Fruit fly (Drosophila melanogaster): ENCODE results near the gene GC1.

GC1 gene

DNA sequence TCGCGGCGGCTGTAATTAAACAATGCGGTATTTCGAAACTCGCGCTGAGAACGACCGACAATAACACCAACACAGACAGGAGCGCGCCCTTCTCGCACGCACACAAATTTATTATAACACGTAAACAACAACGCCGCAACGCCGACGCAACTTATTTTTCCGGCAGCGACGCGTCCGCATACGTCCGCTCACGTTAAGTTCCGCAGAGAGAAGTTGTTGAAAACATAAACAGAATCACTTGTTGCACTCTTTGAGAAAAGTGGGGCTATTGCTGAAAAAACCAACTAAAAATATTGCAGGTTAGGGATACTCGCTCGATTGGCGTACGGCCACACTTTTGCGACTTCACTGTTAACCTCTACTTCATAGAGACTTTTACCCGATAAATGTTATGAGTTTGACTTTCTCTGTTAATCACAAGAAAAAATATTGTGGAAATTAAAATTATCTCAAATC is 18.6 kb upstream of the GC1 start, which contains the start of gene Cad87A:
Gene Cad87A (minus strand): TSS at position 227 of the 456 bp plus-strand sequence.
- TF ChIP-seq Hmr (GFP tag; optimal IDR thresholded peaks at IDR 0.05) (no peak), lola (GFP tag; optimal IDR thresholded peaks at IDR 0.05) (no peak), CG8924 (tag; optimal IDR thresholded peaks at IDR 0.05) (peak; percentile 78), CG14710 (tag; optimal IDR thresholded peaks at IDR 0.05) (no peak), sqz (GFP tag; optimal IDR thresholded peaks at IDR 0.05) (peak; percentile 2), Ets97D (GFP tag; optimal IDR thresholded peaks at IDR 0.05) (no peak), CG15601 (tag; optimal IDR thresholded peaks at IDR 0.05) (no peak), yki (optimal IDR thresholded peaks at IDR 0.05) (no peak), Dp (GFP tag; optimal IDR thresholded peaks at IDR 0.05) (peak; percentile 53), CG12236 (GFP tag; optimal IDR thresholded peaks at IDR 0.05) (no peak), Gsc (GFP tag; IDR thresholded peaks at IDR 0.05) (no peak), CG15479 (GFP tag; optimal IDR thresholded peaks at IDR 0.05) (peak; percentile 24), CG18764 (GFP tag; optimal IDR thresholded peaks at IDR 0.05) (no peak), seq (GFP tag; IDR thresholded peaks at IDR 0.05) (no peak), wek (GFP tag; optimal IDR thresholded peaks at IDR 0.05) (peak; percentile 67), insv (GFP tag; optimal IDR thresholded peaks at IDR 0.05) (peak in 1 of 2 experiments; percentile 9), CG11398 (GFP tag; optimal IDR thresholded peaks at IDR 0.05) (no peak), Mad (GFP tag; optimal IDR thresholded peaks at IDR 0.05) (no peak), Oaz (GFP tag; IDR thresholded peaks at IDR 0.05) (no peak), CG6175 (GFP tag; IDR thresholded peaks at IDR 0.05) (no peak), lbe (GFP tag; optimal IDR thresholded peaks at IDR 0.05) (no peak), CG18619 (GFP tag; optimal IDR thresholded peaks at IDR 0.05) (no peak), chif (GFP tag; optimal IDR thresholded peaks at IDR 0.05) (no peak), Aef1 (GFP tag; IDR thresholded peaks at IDR 0.05) (no peak), CG7745 (tag; optimal IDR thresholded peaks at IDR 0.05) (peak; percentile 38), Elba2 (GFP tag; optimal IDR thresholded peaks at IDR 0.05) (no peak), CG8281 (tag; optimal IDR thresholded peaks at IDR 0.05) (peak; percentile 7), CG4730 (GFP tag; IDR thresholded peaks at IDR 0.05) (no peak), HLHmδ (GFP tag; optimal IDR thresholded peaks at IDR 0.05) (peak; percentile 82), CG18476 (GFP tag; optimal IDR thresholded peaks at IDR 0.05) (no peak), Mrtf (GFP tag; IDR thresholded peaks at IDR 0.05) (no peak), CG5245 (GFP tag; optimal IDR thresholded peaks at IDR 0.05) (no peak), sim (GFP tag; IDR thresholded peaks at IDR 0.05) (no peak), CG10462 (GFP tag; optimal IDR thresholded peaks at IDR 0.05) (no peak), dati (GFP tag; IDR thresholded peaks at IDR 0.05) (no peak), CG2889 (GFP tag; IDR thresholded peaks at IDR 0.05) (no peak), CG14860 (GFP tag; IDR thresholded peaks at IDR 0.05; ENCODE audit: partially characterized antibody) (no peak), PHDP (tag; optimal IDR thresholded peaks at IDR 0.05) (no peak), Dbx (GFP tag; IDR thresholded peaks at IDR 0.05) (no peak), ato (GFP tag; IDR thresholded peaks at IDR 0.05; ENCODE audit: partially characterized antibody) (no peak), Fer2 (tag; optimal IDR thresholded peaks at IDR 0.05) (no peak), cwo (GFP tag; optimal IDR thresholded peaks at IDR 0.05) (no peak), HLH3B (GFP tag; IDR thresholded peaks at IDR 0.05) (no peak), Pdp1 (GFP tag; optimal IDR thresholded peaks at IDR 0.05) (peak in 1 of 2 experiments; percentile 78), CG34224 (GFP tag; IDR thresholded peaks at IDR 0.05; ENCODE audit: partially characterized antibody) (no peak), CG7556 (GFP tag; optimal IDR thresholded peaks at IDR 0.05) (no peak), CG13424 (tag; optimal IDR thresholded peaks at IDR 0.05) (no peak), CG11560 (tag; IDR thresholded peaks at IDR 0.05) (no peak), CG9609 (GFP tag; optimal IDR thresholded peaks at IDR 0.05) (no peak), Tbp (GFP tag; optimal IDR thresholded peaks at IDR 0.05) (no peak), Bgb (GFP tag; IDR thresholded peaks at IDR 0.05; ENCODE audit: partially characterized antibody) (no peak)
